Fruit fly (Drosophila melanogaster): ENCODE results near the gene CG33060.

DNA sequence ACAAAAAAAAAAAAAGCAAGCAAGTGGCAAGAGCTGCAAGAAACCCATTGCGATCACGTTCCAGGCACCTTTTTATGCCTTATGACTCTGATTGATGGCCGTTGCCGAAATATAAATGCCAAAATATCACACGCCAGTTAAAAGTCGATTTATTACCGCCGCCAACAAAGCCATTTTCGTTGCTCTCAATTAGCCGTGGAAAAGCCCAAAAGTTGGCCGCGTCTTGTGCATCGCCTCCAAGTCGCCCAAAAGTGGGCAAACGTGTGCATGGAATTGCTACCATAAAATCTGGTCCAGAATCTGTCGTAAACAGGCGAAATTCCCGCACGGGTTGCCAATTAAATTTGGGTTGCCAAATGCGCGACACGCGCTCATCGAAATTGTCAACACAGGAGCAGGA lies 39.2 kb upstream of the CG33060 start:
- TF ChIP-seq CG15336 (GFP tag; IDR thresholded peaks at IDR 0.05) (no peak), CG6808 (GFP tag; optimal IDR thresholded peaks at IDR 0.05) (no peak), Lpt (GFP tag; optimal IDR thresholded peaks at IDR 0.05) (no peak), OdsH (GFP tag; optimal IDR thresholded peaks at IDR 0.05) (no peak), achi (GFP tag; optimal IDR thresholded peaks at IDR 0.05) (no peak), CG6854 (GFP tag; optimal IDR thresholded peaks at IDR 0.05) (no peak), eg (GFP tag; IDR thresholded peaks at IDR 0.05) (no peak), CG32006 (GFP tag; optimal IDR thresholded peaks at IDR 0.05) (no peak), Gug (GFP tag; IDR thresholded peaks at IDR 0.05) (no peak), Sox102F (GFP tag; optimal IDR thresholded peaks at IDR 0.05) (no peak), CG11762 (GFP tag; optimal IDR thresholded peaks at IDR 0.05; ENCODE audit: insufficient read depth) (no peak), esn (GFP tag; optimal IDR thresholded peaks at IDR 0.05) (no peak), Hr38 (GFP tag; optimal IDR thresholded peaks at IDR 0.05) (no peak), Ets96B (tag; optimal IDR thresholded peaks at IDR 0.05) (no peak)
